Worm (Caenorhabditis elegans) whole organism, young adult: ENCODE results near the gene gst-7.

Experiments used
- B0019.2 ChIP-seq: fragments of 200-800 bp; sonication (Bioruptor generic); conservative IDR thresholded peaks from 2 replicates; pipeline ENCODE4 v1.3.6; 2022; ENCODE audit warnings: missing genetic modification reagents, missing genetic modification characterization, missing compliant biosample characterization
- B0261.1 ChIP-seq: sonication (generic microtip); optimal IDR thresholded peaks from 2 replicates; lab custom pipeline; 2016; ENCODE audit warnings: mild to moderate bottlenecking, missing genetic modification characterization, moderate library complexity, missing compliant biosample characterization
- B0336.3 ChIP-seq: fragments of 200-800 bp; sonication (Bioruptor generic); IDR thresholded peaks from 2 replicates; pipeline ENCODE4 v1.3.6; 2022; ENCODE audit warnings: missing genetic modification characterization, missing compliant biosample characterization
- F22D6.2 ChIP-seq: sonication (generic microtip); optimal IDR thresholded peaks from 2 replicates; lab custom pipeline; 2016; ENCODE audit warnings: mild to moderate bottlenecking, missing genetic modification characterization, missing compliant biosample characterization
- F37B4.10 ChIP-seq: fragments of 200-800 bp; sonication (Bioruptor generic); IDR thresholded peaks from 2 replicates; pipeline ENCODE4 v1.3.6; 2022; ENCODE audit warnings: missing genetic modification characterization, missing compliant biosample characterization
- F39B2.1 ChIP-seq: fragments of 200-800 bp; sonication (Bioruptor generic); IDR thresholded peaks from 2 replicates; pipeline ENCODE4 v1.3.6; 2022; ENCODE audit warnings: missing genetic modification reagents, missing genetic modification characterization, missing compliant biosample characterization
- K12H6.12 ChIP-seq: fragments of 200-800 bp; sonication (Bioruptor generic); optimal IDR thresholded peaks from 2 replicates; lab custom pipeline; 2018; ENCODE audit warnings: mild to moderate bottlenecking, missing genetic modification characterization, missing compliant biosample characterization
- Y53G8AR.9 ChIP-seq: fragments of 200-800 bp; sonication (Bioruptor generic); conservative IDR thresholded peaks from 2 replicates; pipeline ENCODE4 v1.3.6; 2022; ENCODE audit warnings: missing genetic modification reagents, missing genetic modification characterization, missing compliant biosample characterization
- Y79H2A.3 ChIP-seq: fragments of 200-800 bp; sonication (Bioruptor generic); conservative IDR thresholded peaks from 2 replicates; pipeline ENCODE4 v1.3.6; 2022; ENCODE audit warnings: missing genetic modification reagents, missing genetic modification characterization, missing compliant biosample characterization
- ZK185.1 ChIP-seq: sonication (generic microtip); optimal IDR thresholded peaks from 2 replicates; lab custom pipeline; 2016; ENCODE audit warnings: mild to moderate bottlenecking, missing genetic modification characterization, missing compliant biosample characterization; ENCODE audit not compliant: poor library complexity, severe bottlenecking
- aptf-2 ChIP-seq: fragments of 200-800 bp; sonication (Bioruptor generic); conservative IDR thresholded peaks from 2 replicates; pipeline ENCODE4 v1.3.6; 2022; ENCODE audit warnings: missing genetic modification reagents, missing genetic modification characterization, missing compliant biosample characterization
- atf-7 ChIP-seq: sonication (generic microtip); optimal IDR thresholded peaks from 2 replicates; lab custom pipeline; 2017; ENCODE audit warnings: mild to moderate bottlenecking, missing genetic modification characterization, missing compliant biosample characterization
- bed-1 ChIP-seq: fragments of 200-800 bp; sonication (Bioruptor generic); IDR thresholded peaks from 2 replicates; pipeline ENCODE4 v1.3.6; 2022; ENCODE audit warnings: missing genetic modification reagents, missing genetic modification characterization, missing compliant biosample characterization
- bed-2 ChIP-seq: fragments of 200-800 bp; sonication (Bioruptor generic); IDR thresholded peaks from 2 replicates; pipeline ENCODE4 v1.3.6; 2022; ENCODE audit warnings: missing genetic modification reagents, missing genetic modification characterization, missing compliant biosample characterization
- dpff-1 ChIP-seq: sonication (generic microtip); optimal IDR thresholded peaks from 2 replicates; lab custom pipeline; 2017; ENCODE audit warnings: mild to moderate bottlenecking, missing genetic modification characterization, missing compliant biosample characterization
- dpl-1 ChIP-seq: fragments of 150-350 bp; optimal IDR thresholded peaks from 2 replicates; lab custom pipeline; 2014; ENCODE audit warnings: missing biosample characterization, missing genetic modification reagents, missing genetic modification characterization
- efl-1 ChIP-seq: fragments of 150-350 bp; optimal IDR thresholded peaks from 2 replicates; lab custom pipeline; 2014; ENCODE audit warnings: missing biosample characterization, missing genetic modification reagents, missing genetic modification characterization
- egl-44 ChIP-seq: fragments of 200-800 bp; sonication (Bioruptor generic); IDR thresholded peaks from 2 replicates; pipeline ENCODE4 v1.3.6; 2022; ENCODE audit warnings: missing genetic modification reagents, missing genetic modification characterization, missing compliant biosample characterization
- ekl-4 ChIP-seq: fragments of 200-800 bp; sonication (Bioruptor generic); IDR thresholded peaks from 2 replicates; pipeline ENCODE4 v1.3.6; 2022; ENCODE audit warnings: missing genetic modification reagents, missing genetic modification characterization, missing compliant biosample characterization
- ets-4 ChIP-seq: fragments of 200-800 bp; sonication (Bioruptor generic); optimal IDR thresholded peaks from 2 replicates; lab custom pipeline; 2018; ENCODE audit warnings: mild to moderate bottlenecking, missing genetic modification characterization, missing compliant biosample characterization
- gei-17 ChIP-seq: fragments of 200-800 bp; sonication (Bioruptor generic); optimal IDR thresholded peaks from 2 replicates; lab custom pipeline; 2018; ENCODE audit warnings: mild to moderate bottlenecking, missing genetic modification characterization, missing compliant biosample characterization
- him-1 ChIP-seq: sonication (generic microtip); optimal IDR thresholded peaks from 2 replicates; lab custom pipeline; 2016; ENCODE audit warnings: missing genotype, missing genetic modification reagents, missing genetic modification characterization, missing compliant biosample characterization
- hlh-12 ChIP-seq: sonication (generic microtip); optimal IDR thresholded peaks from 2 replicates; lab custom pipeline; 2016; ENCODE audit warnings: missing genetic modification characterization, missing compliant biosample characterization
- hrde-1 ChIP-seq: sonication (generic microtip); optimal IDR thresholded peaks from 2 replicates; lab custom pipeline; 2016; ENCODE audit warnings: missing genetic modification characterization, mild to moderate bottlenecking, missing compliant biosample characterization, moderate library complexity, missing genotype, missing genetic modification reagents, borderline replicate concordance
- hsf-1 ChIP-seq: fragments of 200-800 bp; sonication (Bioruptor generic); IDR thresholded peaks from 2 replicates; pipeline ENCODE4 v1.3.6; 2022; ENCODE audit warnings: missing genetic modification reagents, missing genetic modification characterization, missing compliant biosample characterization
- lag-1 ChIP-seq: fragments of 200-800 bp; sonication (Bioruptor generic); IDR thresholded peaks from 2 replicates; pipeline ENCODE4 v1.3.6; 2022; ENCODE audit warnings: missing genetic modification reagents, missing genetic modification characterization, missing compliant biosample characterization
- let-607 ChIP-seq, 2 experiments: fragments of 200-800 bp in 1 of 2; sonication (Bioruptor generic) in 1 of 2; sonication (generic microtip) in 1 of 2; optimal IDR thresholded peaks; 2 replicates each; lab custom pipeline; 2016 to 2018; ENCODE audit warnings: mild to moderate bottlenecking in 2 of 2, missing compliant biosample characterization in 2 of 2, missing genetic modification characterization in 2 of 2, moderate library complexity in 2 of 2, missing genotype in 1 of 2
- lir-1 ChIP-seq: fragments of 200-800 bp; sonication (Bioruptor generic); conservative IDR thresholded peaks from 2 replicates; pipeline ENCODE4 v1.3.6; 2022; ENCODE audit warnings: missing genetic modification reagents, missing genetic modification characterization, missing compliant biosample characterization
- madf-10 ChIP-seq: sonication (generic microtip); optimal IDR thresholded peaks from 2 replicates; lab custom pipeline; 2016; ENCODE audit warnings: mild to moderate bottlenecking, missing genetic modification characterization, missing compliant biosample characterization
- madf-3 ChIP-seq: fragments of 200-800 bp; sonication (Bioruptor generic); IDR thresholded peaks from 2 replicates; pipeline ENCODE4 v1.3.6; 2022; ENCODE audit warnings: missing genetic modification reagents, missing genetic modification characterization, missing compliant biosample characterization
- mes-4 ChIP-seq: sonication (generic microtip); optimal IDR thresholded peaks from 2 replicates; lab custom pipeline; 2016; ENCODE audit warnings: missing genotype, missing genetic modification characterization, missing compliant biosample characterization
- mxl-1 ChIP-seq: sonication (generic microtip); optimal IDR thresholded peaks from 2 replicates; lab custom pipeline; 2016; ENCODE audit warnings: missing genetic modification characterization, missing compliant biosample characterization
- nfyb-1 ChIP-seq: fragments of 200-800 bp; sonication (Bioruptor generic); IDR thresholded peaks from 2 replicates; pipeline ENCODE4 v1.3.6; 2022; ENCODE audit warnings: missing genetic modification reagents, missing genetic modification characterization, missing compliant biosample characterization
- nhr-27 ChIP-seq: fragments of 200-800 bp; sonication (Bioruptor generic); optimal IDR thresholded peaks from 2 replicates; lab custom pipeline; 2018; ENCODE audit warnings: mild to moderate bottlenecking, missing genetic modification characterization, moderate library complexity, missing compliant biosample characterization
- nhr-90 ChIP-seq: sonication (generic microtip); optimal IDR thresholded peaks from 2 replicates; lab custom pipeline; 2016; ENCODE audit warnings: missing genotype, mild to moderate bottlenecking, missing genetic modification characterization, missing compliant biosample characterization
- pbrm-1 ChIP-seq: fragments of 200-800 bp; sonication (Bioruptor generic); IDR thresholded peaks from 2 replicates; pipeline ENCODE4 v1.3.6; 2022; ENCODE audit warnings: missing genetic modification reagents, missing genetic modification characterization, missing compliant biosample characterization
- rec-8 ChIP-seq, 2 experiments: sonication (generic microtip); optimal IDR thresholded peaks; 2 replicates each; lab custom pipeline; 2016; ENCODE audit warnings: mild to moderate bottlenecking in 2 of 2, missing genetic modification characterization in 2 of 2, missing genetic modification reagents in 2 of 2, missing genotype in 2 of 2, missing biosample characterization in 1 of 2, missing compliant biosample characterization in 1 of 2, moderate library complexity in 1 of 2
- rpc-1 ChIP-seq, 2 experiments: fragments of 150-350 bp in 1 of 2; sonication (generic microtip) in 1 of 2; optimal IDR thresholded peaks; 2 replicates each; lab custom pipeline; 2014 to 2018; ENCODE audit warnings: missing biosample characterization in 1 of 2, missing genetic modification characterization in 1 of 2, missing genetic modification reagents in 1 of 2, missing genotype in 1 of 2
- sdz-38 ChIP-seq: sonication (generic microtip); optimal IDR thresholded peaks from 2 replicates; lab custom pipeline; 2016; ENCODE audit warnings: missing genotype, missing genetic modification characterization, missing compliant biosample characterization
- snpc-1.3 ChIP-seq: sonication (generic microtip); optimal IDR thresholded peaks from 2 replicates; lab custom pipeline; 2017; ENCODE audit warnings: missing genetic modification characterization, mild to moderate bottlenecking, missing compliant biosample characterization, antibody characterized with exemption, moderate library complexity, missing genotype, missing genetic modification reagents; ENCODE audit not compliant: insufficient read depth
- snpc-3.4 ChIP-seq: sonication (generic microtip); optimal IDR thresholded peaks from 2 replicates; lab custom pipeline; 2017; ENCODE audit warnings: missing genetic modification characterization, mild to moderate bottlenecking, missing compliant biosample characterization, antibody characterized with exemption, moderate library complexity, missing genotype, missing genetic modification reagents
- somi-1 ChIP-seq: fragments of 200-800 bp; sonication (Bioruptor generic); optimal IDR thresholded peaks from 2 replicates; lab custom pipeline; 2018; ENCODE audit warnings: mild to moderate bottlenecking, missing genetic modification characterization, missing compliant biosample characterization
- unc-130 ChIP-seq: sonication (generic microtip); optimal IDR thresholded peaks from 2 replicates; lab custom pipeline; 2016; ENCODE audit warnings: missing genetic modification reagents, missing genetic modification characterization, missing compliant biosample characterization
- xnd-1 ChIP-seq: sonication (generic microtip); optimal IDR thresholded peaks from 2 replicates; lab custom pipeline; 2016; ENCODE audit warnings: missing genotype, missing genetic modification reagents, missing genetic modification characterization, missing compliant biosample characterization
- ztf-18 ChIP-seq: sonication (generic microtip); optimal IDR thresholded peaks from 2 replicates; lab custom pipeline; 2016; ENCODE audit warnings: missing genotype, mild to moderate bottlenecking, missing genetic modification characterization, missing compliant biosample characterization
- ztf-25 ChIP-seq: fragments of 200-800 bp; sonication (Bioruptor generic); IDR thresholded peaks from 2 replicates; pipeline ENCODE4 v1.3.6; 2022; ENCODE audit warnings: missing genetic modification reagents, missing genetic modification characterization, missing compliant biosample characterization
- ztf-26 ChIP-seq: sonication (generic microtip); optimal IDR thresholded peaks from 2 replicates; lab custom pipeline; 2017; ENCODE audit warnings: missing genetic modification characterization, missing compliant biosample characterization

gst-7 gene

ce11 chrII:4851594-4852106 lies 30.2 kb upstream of the gst-7 start, which contains the start of gene dnj-9 (continued):
- TF ChIP-seq hrde-1 (tag; lab: Kevin White, UChicago) = peak; percentile 62
- TF ChIP-seq B0336.3 (GFP tag; lab: Robert Waterston, UW) = peak; percentile 93
- TF ChIP-seq snpc-1.3 (tag; lab: Kevin White, UChicago) = peak; percentile 92
- TF ChIP-seq F39B2.1 = peak; percentile 75
- peak; percentile 92 for TF ChIP-seq madf-3 (GFP tag; lab: Robert Waterston, UW)
- no peak for TF ChIP-seq mxl-1 (tag; lab: Kevin White, UChicago)
- no peak for TF ChIP-seq bed-1 (GFP tag; lab: Robert Waterston, UW)
- peak; percentile 87 for TF ChIP-seq gei-17
- 0 out of 2 replicates have a peak, but pooled peaks have one; percentile 11 for TF ChIP-seq Y79H2A.3 (GFP tag; lab: Robert Waterston, UW)
- peak; percentile 15 for TF ChIP-seq B0261.1 (tag; lab: Kevin White, UChicago)
- TF ChIP-seq unc-130 (GFP tag; lab: Kevin White, UChicago) = peak; percentile 75
- TF ChIP-seq xnd-1 (tag; lab: Kevin White, UChicago) = peak; percentile 83
- peak; percentile 99 for TF ChIP-seq ztf-18
- peak; percentile 94 for TF ChIP-seq snpc-3.4 (tag; lab: Kevin White, UChicago)
- TF ChIP-seq let-607 (tag; optimal IDR thresholded peaks at IDR 0.05; lab: Kevin White, UChicago) = peak; percentile 41 to 82
- no peak for TF ChIP-seq bed-2
- TF ChIP-seq ztf-25 (GFP tag; lab: Robert Waterston, UW) = 0 out of 2 replicates have a peak, but pooled peaks have one; percentile 41
- TF ChIP-seq nhr-27 (tag; lab: Kevin White, UChicago) = peak; percentile 41
- TF ChIP-seq rec-8 (tag; optimal IDR thresholded peaks at IDR 0.05; lab: Kevin White, UChicago) = peak in 1 of 2 experiments; percentile 21
- TF ChIP-seq lag-1 = no peak
- TF ChIP-seq hlh-12 (tag; lab: Kevin White, UChicago) = no peak
- TF ChIP-seq dpl-1 (GFP tag; lab: Kevin White, UChicago) = peak; percentile 97
- TF ChIP-seq B0019.2 (GFP tag; lab: Robert Waterston, UW) = peak; percentile 32; the same call in 1 of the 2 replicates
- no peak for TF ChIP-seq F37B4.10 (GFP tag; lab: Robert Waterston, UW)
- TF ChIP-seq somi-1 (GFP tag; lab: Kevin White, UChicago) = peak; percentile 53
- TF ChIP-seq dpff-1 (tag; lab: Kevin White, UChicago) = no peak
- peak; percentile 71 for TF ChIP-seq K12H6.12 (tag; lab: Kevin White, UChicago)
- TF ChIP-seq ztf-26 (tag; lab: Kevin White, UChicago) = peak; percentile 84
- TF ChIP-seq him-1 (tag; lab: Kevin White, UChicago) = peak; percentile 81
- no peak for TF ChIP-seq rpc-1 (optimal IDR thresholded peaks at IDR 0.05; lab: Kevin White, UChicago)
- no peak for TF ChIP-seq rpc-1 (tag; optimal IDR thresholded peaks at IDR 0.05; lab: Kevin White, UChicago)
- peak; percentile 71 for TF ChIP-seq madf-10
- peak; percentile 91 for TF ChIP-seq efl-1 (GFP tag; lab: Kevin White, UChicago)
- peak; percentile 88 for TF ChIP-seq hsf-1
- TF ChIP-seq F22D6.2 (tag; lab: Kevin White, UChicago) = peak; percentile 87
- no peak for TF ChIP-seq nhr-90 (tag; lab: Kevin White, UChicago)
- TF ChIP-seq aptf-2 = no peak
- TF ChIP-seq sdz-38 = no peak
- no peak for TF ChIP-seq ets-4 (GFP tag; lab: Kevin White, UChicago)
- peak; percentile 82 for TF ChIP-seq atf-7 (tag; lab: Kevin White, UChicago)
- TF ChIP-seq lir-1 (GFP tag; lab: Robert Waterston, UW) = peak; percentile 78
- peak; percentile 82; the same call in 1 of the 2 replicates for TF ChIP-seq egl-44 (GFP tag; lab: Robert Waterston, UW)
- TF ChIP-seq mes-4 (tag; lab: Kevin White, UChicago) = peak; percentile 34
- TF ChIP-seq Y53G8AR.9 (GFP tag; lab: Robert Waterston, UW) = peak; percentile 98
- TF ChIP-seq ZK185.1 (tag; lab: Kevin White, UChicago) = peak; percentile 95
- peak; percentile 95 for TF ChIP-seq nfyb-1
- peak; percentile 96 for TF ChIP-seq ekl-4 (GFP tag; lab: Robert Waterston, UW)
- peak; percentile 91 for TF ChIP-seq pbrm-1 (GFP tag; lab: Robert Waterston, UW)
